Worm (Caenorhabditis elegans) whole organism, early embryonic: ENCODE results near the gene rnp-1.

Experiments used
- ama-1 ChIP-seq: fragments of 150-350 bp; optimal IDR thresholded peaks from 2 replicates; lab custom pipeline; 2014
- tbx-11 ChIP-seq: fragments of 200-800 bp; sonication (Bioruptor generic); IDR thresholded peaks from 2 replicates; pipeline ENCODE4 v1.3.6; 2022; ENCODE audit warnings: missing genetic modification characterization, missing compliant biosample characterization

ce11 chrV:12234293-12235004, 42.4 kb downstream of the rnp-1 start, which contains the start of gene myo-3:
- TF ChIP-seq tbx-11 (GFP tag; lab: Robert Waterston, UW) (no peak), ama-1 (lab: Kevin White, UChicago) (no peak)
